Worm (Caenorhabditis elegans) whole organism, L3 larva: ENCODE measurements around the gene R11G10.3.

Source experiments
- R02D3.7 ChIP-seq: fragments of 150-350 bp; optimal IDR thresholded peaks from 2 replicates; lab custom pipeline; 2014; ENCODE audit warnings: missing biosample characterization, missing genetic modification characterization
- ZK546.5 ChIP-seq: sonication (generic microtip); optimal IDR thresholded peaks from 2 replicates; lab custom pipeline; 2017; ENCODE audit warnings: missing biosample characterization, missing genetic modification characterization
- aly-2 ChIP-seq: fragments of 150-350 bp; optimal IDR thresholded peaks from 2 replicates; lab custom pipeline; 2014; ENCODE audit warnings: missing biosample characterization, missing genetic modification characterization
- ama-1 ChIP-seq: fragments of 150-350 bp; optimal IDR thresholded peaks from 2 replicates; lab custom pipeline; 2018
- ceh-16 ChIP-seq: sonication (generic microtip); optimal IDR thresholded peaks from 2 replicates; lab custom pipeline; 2017; ENCODE audit warnings: missing biosample characterization, missing genetic modification characterization
- ceh-82 ChIP-seq: fragments of 150-350 bp; optimal IDR thresholded peaks from 2 replicates; lab custom pipeline; 2014; ENCODE audit warnings: missing biosample characterization, missing genetic modification characterization
- ceh-9 ChIP-seq: sonication (generic microtip); optimal IDR thresholded peaks from 2 replicates; lab custom pipeline; 2018; ENCODE audit warnings: missing biosample characterization, missing genetic modification characterization
- daf-12 ChIP-seq: fragments of 150-350 bp; optimal IDR thresholded peaks from 2 replicates; lab custom pipeline; 2014; ENCODE audit warnings: missing biosample characterization, missing genetic modification reagents, missing genetic modification characterization
- egl-5 ChIP-seq: fragments of 150-350 bp; optimal IDR thresholded peaks from 2 replicates; lab custom pipeline; 2017; ENCODE audit warnings: missing biosample characterization, missing genetic modification reagents, missing genetic modification characterization, inconsistent platforms
- elt-2 ChIP-seq: sonication (generic microtip); optimal IDR thresholded peaks from 2 replicates; lab custom pipeline; 2016; ENCODE audit warnings: missing genetic modification reagents, mild to moderate bottlenecking, missing genetic modification characterization, missing compliant biosample characterization
- elt-3 ChIP-seq, 3 experiments: fragments of 150-350 bp in 1 of 3; sonication (generic microtip) in 2 of 3; optimal IDR thresholded peaks; 2 replicates in 2 of 3; 4 replicates in 1 of 3; lab custom pipeline; 2014 to 2017; ENCODE audit warnings: missing biosample characterization in 3 of 3, missing genetic modification characterization in 3 of 3
- fkh-2 ChIP-seq: fragments of 150-350 bp; optimal IDR thresholded peaks from 2 replicates; lab custom pipeline; 2014; ENCODE audit warnings: missing biosample characterization, missing genetic modification reagents, missing genetic modification characterization
- fos-1 ChIP-seq: fragments of 150-350 bp; optimal IDR thresholded peaks from 2 replicates; lab custom pipeline; 2014; ENCODE audit warnings: missing biosample characterization, missing genetic modification characterization
- hmg-11 ChIP-seq: sonication (generic microtip); optimal IDR thresholded peaks from 2 replicates; lab custom pipeline; 2016; ENCODE audit warnings: missing genetic modification characterization, missing compliant biosample characterization
- jun-1 ChIP-seq: fragments of 150-350 bp; optimal IDR thresholded peaks from 2 replicates; lab custom pipeline; 2014; ENCODE audit warnings: missing biosample characterization, missing genetic modification reagents, missing genetic modification characterization
- lin-15B ChIP-seq: fragments of 150-350 bp; optimal IDR thresholded peaks from 2 replicates; lab custom pipeline; 2014; ENCODE audit warnings: missing biosample characterization, missing genetic modification characterization
- lin-39 ChIP-seq: fragments of 150-350 bp; optimal IDR thresholded peaks from 2 replicates; lab custom pipeline; 2018; ENCODE audit warnings: missing biosample characterization, missing genetic modification reagents, missing genetic modification characterization
- mdl-1 ChIP-seq: fragments of 150-350 bp; optimal IDR thresholded peaks from 2 replicates; lab custom pipeline; 2014; ENCODE audit warnings: missing biosample characterization, missing genetic modification characterization
- mml-1 ChIP-seq: fragments of 150-350 bp; sonication (generic microtip); optimal IDR thresholded peaks from 3 replicates; lab custom pipeline; 2014; ENCODE audit warnings: missing biosample characterization, missing genetic modification characterization
- nfya-1 ChIP-seq: sonication (generic microtip); optimal IDR thresholded peaks from 2 replicates; lab custom pipeline; 2017; ENCODE audit warnings: missing genetic modification characterization, mild to moderate bottlenecking, missing compliant biosample characterization, antibody characterized with exemption, moderate library complexity; ENCODE audit not compliant: insufficient read depth
- nhr-12 ChIP-seq: fragments of 150-350 bp; optimal IDR thresholded peaks from 2 replicates; lab custom pipeline; 2014; ENCODE audit warnings: missing biosample characterization, missing genetic modification characterization
- nhr-23 ChIP-seq: fragments of 150-350 bp; optimal IDR thresholded peaks from 2 replicates; lab custom pipeline; 2014; ENCODE audit warnings: missing biosample characterization, missing genetic modification reagents, missing genetic modification characterization
- nhr-25 ChIP-seq: sonication (generic microtip); optimal IDR thresholded peaks from 2 replicates; lab custom pipeline; 2017; ENCODE audit warnings: missing biosample characterization, missing genetic modification characterization
- nhr-28 ChIP-seq: fragments of 150-350 bp; optimal IDR thresholded peaks from 2 replicates; lab custom pipeline; 2014; ENCODE audit warnings: missing biosample characterization, missing genetic modification characterization
- nhr-43 ChIP-seq: sonication (generic microtip); optimal IDR thresholded peaks from 2 replicates; lab custom pipeline; 2016; ENCODE audit warnings: mild to moderate bottlenecking, missing genetic modification characterization, missing compliant biosample characterization; ENCODE audit not compliant: poor library complexity, severe bottlenecking
- nhr-67 ChIP-seq: fragments of 150-350 bp; optimal IDR thresholded peaks from 2 replicates; lab custom pipeline; 2014; ENCODE audit warnings: missing biosample characterization, missing genetic modification characterization
- nhr-76 ChIP-seq: fragments of 150-350 bp; sonication (generic microtip); optimal IDR thresholded peaks from 5 replicates; lab custom pipeline; 2014; ENCODE audit warnings: missing biosample characterization, missing genetic modification characterization
- nhr-77 ChIP-seq: fragments of 150-350 bp; optimal IDR thresholded peaks from 2 replicates; lab custom pipeline; 2014; ENCODE audit warnings: missing biosample characterization, missing genetic modification characterization
- sea-2 ChIP-seq: fragments of 150-350 bp; sonication (generic microtip); optimal IDR thresholded peaks from 4 replicates; lab custom pipeline; 2014; ENCODE audit warnings: missing biosample characterization, missing genetic modification reagents, missing genetic modification characterization
- skn-1 ChIP-seq: fragments of 150-350 bp; optimal IDR thresholded peaks from 2 replicates; lab custom pipeline; 2014; ENCODE audit warnings: missing biosample characterization, missing genetic modification characterization
- snpc-4 ChIP-seq: fragments of 150-350 bp; optimal IDR thresholded peaks from 2 replicates; lab custom pipeline; 2014; ENCODE audit warnings: missing biosample characterization, missing genetic modification characterization
- tbx-2 ChIP-seq: sonication (generic microtip); optimal IDR thresholded peaks from 2 replicates; lab custom pipeline; 2016; ENCODE audit warnings: mild to moderate bottlenecking, missing genetic modification characterization, missing compliant biosample characterization
- unc-39 ChIP-seq: sonication (generic microtip); optimal IDR thresholded peaks from 4 replicates; lab custom pipeline; 2017; ENCODE audit warnings: missing biosample characterization, missing genetic modification characterization
- unc-62 ChIP-seq: fragments of 150-350 bp; sonication (generic microtip); optimal IDR thresholded peaks from 4 replicates; lab custom pipeline; 2014; ENCODE audit warnings: missing biosample characterization, missing genetic modification reagents, missing genetic modification characterization
- zag-1 ChIP-seq: fragments of 150-350 bp; optimal IDR thresholded peaks from 2 replicates; lab custom pipeline; 2014; ENCODE audit warnings: missing biosample characterization, missing genetic modification characterization
- ztf-4 ChIP-seq: fragments of 150-350 bp; optimal IDR thresholded peaks from 2 replicates; lab custom pipeline; 2014; ENCODE audit warnings: missing biosample characterization, missing genetic modification characterization

R11G10.3 gene

ce11 chrV:13497322-13497847 is 25.9 kb upstream of the R11G10.3 start, which contains the start of the genes eea-1 and gut-2 (continued):
- TF ChIP-seq R02D3.7 (no peak), nhr-28 (tag; lab: Kevin White, UChicago) (no peak), ceh-16 (tag; lab: Kevin White, UChicago) (no peak)

ce11 chrV:13499227-13499626 is 24.1 kb upstream of the R11G10.3 start:
- TF ChIP-seq ceh-82 (tag; lab: Kevin White, UChicago) (no peak), mml-1 (tag; lab: Kevin White, UChicago) (no peak), nhr-12 (tag; lab: Kevin White, UChicago) (no peak), mdl-1 (tag; lab: Kevin White, UChicago) (no peak), egl-5 (tag; lab: Kevin White, UChicago) (no peak), daf-12 (no peak), nhr-76 (no peak), jun-1 (tag; lab: Kevin White, UChicago) (no peak), nhr-43 (no peak), nhr-25 (no peak), nhr-28 (tag; lab: Kevin White, UChicago) (no peak), nhr-67 (no peak), sea-2 (GFP tag; lab: Kevin White, UChicago) (no peak), lin-39 (tag; lab: Kevin White, UChicago) (no peak), ama-1 (lab: Kevin White, UChicago) (no peak), nfya-1 (tag; lab: Kevin White, UChicago) (no peak), nhr-77 (tag; lab: Kevin White, UChicago) (no peak), fos-1 (tag; lab: Kevin White, UChicago) (no peak), snpc-4 (tag; lab: Kevin White, UChicago) (no peak)

- TF ChIP-seq ama-1 (lab: Kevin White, UChicago) (no peak), nfya-1 (tag; lab: Kevin White, UChicago) (no peak), lin-15B (tag; lab: Kevin White, UChicago) (no peak), skn-1 (tag; lab: Kevin White, UChicago) (no peak), snpc-4 (tag; lab: Kevin White, UChicago) (no peak)
Observed at ce11 chrV:13506321-13506720, 17.0 kb upstream of the R11G10.3 start, which contains the start of gene R11G10.4. Gene R11G10.4, plus strand, starts transcription at chrV:13506621.

ce11 chrV:13511618-13512017 is 11.7 kb upstream of the R11G10.3 start, which contains the start of gene avr-15:
Gene avr-15, minus strand, starts transcription at chrV:13511718.
- TF ChIP-seq mml-1 (tag; lab: Kevin White, UChicago) (no peak), egl-5 (tag; lab: Kevin White, UChicago) (no peak), hmg-11 (no peak), fos-1 (tag; lab: Kevin White, UChicago) (no peak), ama-1 (lab: Kevin White, UChicago) (no peak), unc-62 (no peak), ZK546.5 (tag; lab: Kevin White, UChicago) (no peak)

DNA sequence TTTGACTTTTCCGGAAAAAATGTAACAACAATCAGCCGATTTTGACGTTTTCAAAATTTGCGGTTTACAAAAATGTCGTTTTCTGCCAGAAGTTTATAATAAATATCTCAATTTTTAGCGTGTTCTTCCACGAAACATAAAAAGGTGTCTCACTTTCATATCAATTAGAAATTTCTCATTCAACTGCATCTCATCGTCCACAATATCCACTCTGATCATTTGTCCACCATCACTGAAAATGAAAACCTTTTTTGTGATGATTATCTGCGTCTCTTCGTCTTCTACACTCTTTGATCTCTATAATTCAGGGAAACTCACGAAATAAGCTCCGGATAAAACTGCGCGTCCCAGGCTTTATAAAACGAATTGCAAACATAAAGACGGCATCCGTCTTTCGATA is 10.8 kb upstream of the R11G10.3 start:
- TF ChIP-seq skn-1 (tag; lab: Kevin White, UChicago) (no peak), mdl-1 (tag; lab: Kevin White, UChicago) (no peak), lin-39 (tag; lab: Kevin White, UChicago) (no peak), sea-2 (GFP tag; lab: Kevin White, UChicago) (no peak), fkh-2 (tag; lab: Kevin White, UChicago) (no peak), mml-1 (tag; lab: Kevin White, UChicago) (no peak), aly-2 (no peak), ztf-4 (no peak), nhr-43 (no peak), fos-1 (tag; lab: Kevin White, UChicago) (no peak), tbx-2 (tag; lab: Kevin White, UChicago) (no peak), unc-39 (tag; lab: Kevin White, UChicago) (no peak)

ce11 chrV:13515115-13515514 is 8.2 kb upstream of the R11G10.3 start, which contains the start of gene semi-1:
Gene semi-1, minus strand, starts transcription at chrV:13515215.
- TF ChIP-seq nhr-67 (no peak), ceh-16 (tag; lab: Kevin White, UChicago) (no peak), nfya-1 (tag; lab: Kevin White, UChicago) (no peak), ceh-9 (tag; lab: Kevin White, UChicago) (no peak), snpc-4 (tag; lab: Kevin White, UChicago) (no peak), ztf-4 (no peak), elt-2 (tag; lab: Kevin White, UChicago) (no peak), nhr-25 (no peak), egl-5 (tag; lab: Kevin White, UChicago) (no peak), zag-1 (no peak), nhr-28 (tag; lab: Kevin White, UChicago) (no peak), nhr-12 (tag; lab: Kevin White, UChicago) (no peak), nhr-43 (no peak), unc-39 (tag; lab: Kevin White, UChicago) (no peak), aly-2 (no peak), elt-3 (tag; optimal IDR thresholded peaks at IDR 0.05; lab: Kevin White, UChicago) (no peak), fkh-2 (tag; lab: Kevin White, UChicago) (no peak), nhr-23 (tag; lab: Kevin White, UChicago) (no peak), ceh-82 (tag; lab: Kevin White, UChicago) (no peak)
- TF ChIP-seq, all 47 proteins: peak for 0
